Fruit fly (Drosophila melanogaster) whole organism, embryonic: Measurements from ENCODE around the gene CG31431.
A peak's percentile ranks its signal among the peaks of the same experiment; 100 is the strongest.

Experiments used
- Awh ChIP-seq: fragments of 200-800 bp; sonication (Bioruptor generic); IDR thresholded peaks from 2 replicates; pipeline ENCODE4, ENCODE4 v1.3.6; 2022; ENCODE audit warnings: missing biosample characterization, missing genetic modification characterization
- Blimp-1 ChIP-seq: fragments of 200-800 bp; sonication (Bioruptor generic); optimal IDR thresholded peaks from 3 replicates; lab custom pipeline; 2018; ENCODE audit warnings: missing biosample characterization, missing genetic modification characterization, mild to moderate bottlenecking, moderate library complexity, missing genetic modification reagents
- CG10209 ChIP-seq: fragments of 200-800 bp; sonication (Bioruptor generic); optimal IDR thresholded peaks from 3 replicates; lab custom pipeline; 2017; ENCODE audit warnings: missing biosample characterization, mild to moderate bottlenecking, missing genetic modification characterization, missing genetic modification reagents
- CG10267 ChIP-seq: fragments of 200-800 bp; sonication (Bioruptor generic); optimal IDR thresholded peaks from 2 replicates; lab custom pipeline; 2018; ENCODE audit warnings: missing biosample characterization, mild to moderate bottlenecking, missing genetic modification characterization, moderate library complexity
- CG10565 ChIP-seq: fragments of 200-800 bp; sonication (Bioruptor generic); optimal IDR thresholded peaks from 3 replicates; lab custom pipeline; 2016; ENCODE audit warnings: missing biosample characterization, mild to moderate bottlenecking, missing genetic modification characterization
- CG11504 ChIP-seq: fragments of 200-800 bp; sonication (Bioruptor generic); optimal IDR thresholded peaks from 3 replicates; lab custom pipeline; 2019; ENCODE audit warnings: missing biosample characterization, mild to moderate bottlenecking, missing genetic modification characterization, moderate library complexity
- CG11723 ChIP-seq: fragments of 200-800 bp; sonication (Bioruptor generic); optimal IDR thresholded peaks from 2 replicates; lab custom pipeline; 2017; ENCODE audit warnings: missing biosample characterization, mild to moderate bottlenecking, missing genetic modification characterization
- CG12219 ChIP-seq: fragments of 200-800 bp; sonication (Bioruptor generic); optimal IDR thresholded peaks from 3 replicates; lab custom pipeline; 2018; ENCODE audit warnings: missing biosample characterization, mild to moderate bottlenecking, missing genetic modification characterization
- CG15269 ChIP-seq: fragments of 200-800 bp; sonication (Bioruptor generic); optimal IDR thresholded peaks from 2 replicates; lab custom pipeline; 2018; ENCODE audit warnings: missing biosample characterization, mild to moderate bottlenecking, missing genetic modification characterization, moderate library complexity
- CG1529 ChIP-seq: fragments of 200-800 bp; sonication (Bioruptor generic); optimal IDR thresholded peaks from 3 replicates; lab custom pipeline; 2018; ENCODE audit warnings: missing biosample characterization, missing genetic modification characterization
- CG15514 ChIP-seq: fragments of 200-800 bp; sonication (Bioruptor generic); optimal IDR thresholded peaks from 3 replicates; lab custom pipeline; 2017; ENCODE audit warnings: missing biosample characterization, missing genetic modification characterization, mild to moderate bottlenecking, moderate library complexity, missing genetic modification reagents
- CG17328 ChIP-seq: fragments of 200-800 bp; sonication (Bioruptor generic); IDR thresholded peaks from 2 replicates; pipeline ENCODE4 v1.3.6; 2022; ENCODE audit warnings: missing biosample characterization, missing genetic modification characterization
- CG17802 ChIP-seq: fragments of 200-800 bp; sonication (Bioruptor generic); optimal IDR thresholded peaks from 2 replicates; lab custom pipeline; 2018; ENCODE audit warnings: missing biosample characterization, mild to moderate bottlenecking, missing genetic modification characterization, moderate library complexity
- CG2120 ChIP-seq: fragments of 200-800 bp; sonication (Bioruptor generic); optimal IDR thresholded peaks from 3 replicates; lab custom pipeline; 2016; ENCODE audit warnings: missing biosample characterization, missing genetic modification characterization
- CG2678 ChIP-seq: fragments of 200-800 bp; sonication (Bioruptor generic); optimal IDR thresholded peaks from 3 replicates; lab custom pipeline; 2019; ENCODE audit warnings: missing biosample characterization, mild to moderate bottlenecking, missing genetic modification characterization, moderate library complexity
- CG2712 ChIP-seq: fragments of 200-800 bp; optimal IDR thresholded peaks from 3 replicates; lab custom pipeline; 2019; ENCODE audit warnings: missing biosample characterization, mild to moderate bottlenecking, missing genetic modification characterization, moderate library complexity
- CG2875 ChIP-seq: fragments of 200-800 bp; sonication (Bioruptor generic); optimal IDR thresholded peaks from 2 replicates; lab custom pipeline; 2017; ENCODE audit warnings: missing biosample characterization, mild to moderate bottlenecking, missing genetic modification characterization, missing genetic modification reagents
- CG4360 ChIP-seq: fragments of 200-800 bp; sonication (Bioruptor generic); IDR thresholded peaks from 2 replicates; pipeline ENCODE4 v1.3.6; 2022; ENCODE audit warnings: missing biosample characterization, missing genetic modification characterization
- CG6765 ChIP-seq: fragments of 200-800 bp; sonication (Bioruptor generic); optimal IDR thresholded peaks from 3 replicates; lab custom pipeline; 2017; ENCODE audit warnings: missing biosample characterization, mild to moderate bottlenecking, missing genetic modification characterization
- Chrac-16 ChIP-seq: fragments of 200-800 bp; sonication (Bioruptor generic); optimal IDR thresholded peaks from 3 replicates; lab custom pipeline; 2016; ENCODE audit warnings: missing biosample characterization, missing genetic modification characterization
- CoRest ChIP-seq: fragments of 200-800 bp; sonication (Bioruptor generic); optimal IDR thresholded peaks from 3 replicates; lab custom pipeline; 2018; ENCODE audit warnings: missing biosample characterization, mild to moderate bottlenecking, missing genetic modification characterization, moderate library complexity
- Fer1 ChIP-seq: fragments of 200-800 bp; sonication (Bioruptor generic); optimal IDR thresholded peaks from 2 replicates; lab custom pipeline; 2017; ENCODE audit warnings: missing biosample characterization, mild to moderate bottlenecking, missing genetic modification characterization
- HLH3B ChIP-seq: fragments of 200-800 bp; sonication (Bioruptor generic); IDR thresholded peaks from 2 replicates; pipeline ENCODE4 v1.3.6; 2022; ENCODE audit warnings: missing biosample characterization, missing genetic modification characterization
- Myb ChIP-seq: fragments of 200-800 bp; sonication (Bioruptor generic); optimal IDR thresholded peaks from 2 replicates; lab custom pipeline; 2016; ENCODE audit warnings: missing biosample characterization, missing genetic modification characterization
- Nf-YB ChIP-seq: fragments of 200-800 bp; sonication (Bioruptor generic); optimal IDR thresholded peaks from 3 replicates; lab custom pipeline; 2019; ENCODE audit warnings: missing biosample characterization, mild to moderate bottlenecking, missing genetic modification characterization, moderate library complexity
- Sox100B ChIP-seq: fragments of 200-800 bp; sonication (Bioruptor generic); optimal IDR thresholded peaks from 3 replicates; lab custom pipeline; 2018; ENCODE audit warnings: missing biosample characterization, mild to moderate bottlenecking, missing genetic modification characterization
- Spps ChIP-seq: fragments of 200-800 bp; sonication (Bioruptor generic); optimal IDR thresholded peaks from 2 replicates; lab custom pipeline; 2018; ENCODE audit warnings: missing biosample characterization, mild to moderate bottlenecking, missing genetic modification characterization
- Sry-δ ChIP-seq: fragments of 200-800 bp; sonication (Bioruptor generic); optimal IDR thresholded peaks from 2 replicates; lab custom pipeline; 2016; ENCODE audit warnings: missing biosample characterization, missing genetic modification characterization
- Ssrp ChIP-seq: fragments of 200-800 bp; sonication (Bioruptor generic); optimal IDR thresholded peaks from 2 replicates; lab custom pipeline; 2018; ENCODE audit warnings: missing biosample characterization, mild to moderate bottlenecking, missing genetic modification characterization, moderate library complexity
- chinmo ChIP-seq: fragments of 200-800 bp; sonication (Bioruptor generic); IDR thresholded peaks from 4 replicates; pipeline ENCODE4 v1.3.6; 2022; ENCODE audit warnings: missing biosample characterization, missing genetic modification characterization; ENCODE audit not compliant: partially characterized antibody
- dimm ChIP-seq: fragments of 200-800 bp; sonication (Bioruptor generic); IDR thresholded peaks from 2 replicates; pipeline ENCODE4 v1.3.6; 2022; ENCODE audit warnings: missing biosample characterization, missing genetic modification characterization
- dmrt99B ChIP-seq: fragments of 200-800 bp; sonication (Bioruptor generic); optimal IDR thresholded peaks from 2 replicates; lab custom pipeline; 2018; ENCODE audit warnings: missing biosample characterization, mild to moderate bottlenecking, missing genetic modification characterization, moderate library complexity
- eve ChIP-seq, 2 experiments: fragments of >200 bp; optimal IDR thresholded peaks; 2 replicates each; lab custom pipeline; 2017; ENCODE audit warnings: missing biosample characterization in 2 of 2, missing genetic modification characterization in 2 of 2
- grau ChIP-seq: fragments of 200-800 bp; optimal IDR thresholded peaks from 3 replicates; lab custom pipeline; 2019; ENCODE audit warnings: missing biosample characterization, mild to moderate bottlenecking, missing genetic modification characterization, moderate library complexity
- jing ChIP-seq: fragments of 200-800 bp; sonication (Bioruptor generic); optimal IDR thresholded peaks from 2 replicates; lab custom pipeline; 2018; ENCODE audit warnings: missing biosample characterization, mild to moderate bottlenecking, missing genetic modification characterization
- jumu ChIP-seq: fragments of 200-800 bp; sonication (Bioruptor generic); optimal IDR thresholded peaks from 3 replicates; lab custom pipeline; 2016; ENCODE audit warnings: missing biosample characterization, missing genetic modification characterization
- kay ChIP-seq: fragments of 200-800 bp; sonication (Bioruptor generic); optimal IDR thresholded peaks from 2 replicates; lab custom pipeline; 2016; ENCODE audit warnings: missing biosample characterization, missing genetic modification characterization
- lov ChIP-seq, 2 experiments: fragments of 200-800 bp in 1 of 2; fragments of >200 bp in 1 of 2; sonication (Bioruptor generic) in 1 of 2; IDR thresholded peaks in 1 of 2; optimal IDR thresholded peaks in 1 of 2; 2 replicates in 1 of 2; 3 replicates in 1 of 2; pipeline versions ENCODE4 v1.3.6 to Lab custom; 2017 to 2022; ENCODE audit warnings: missing biosample characterization in 1 of 2, missing genetic modification characterization in 1 of 2
- nmo ChIP-seq: fragments of 200-800 bp; sonication (Bioruptor generic); optimal IDR thresholded peaks from 2 replicates; lab custom pipeline; 2018; ENCODE audit warnings: missing biosample characterization, mild to moderate bottlenecking, missing genetic modification characterization, moderate library complexity
- org-1 ChIP-seq: fragments of 200-800 bp; sonication (Bioruptor generic); optimal IDR thresholded peaks from 2 replicates; lab custom pipeline; 2017; ENCODE audit warnings: missing biosample characterization, missing genetic modification characterization
- otp ChIP-seq: fragments of 200-800 bp; sonication (Bioruptor generic); IDR thresholded peaks from 3 replicates; pipeline ENCODE4, ENCODE4 v1.3.6; 2022; ENCODE audit warnings: missing biosample characterization, missing genetic modification characterization
- sisA ChIP-seq: fragments of 200-800 bp; sonication (Bioruptor generic); IDR thresholded peaks from 2 replicates; pipeline ENCODE4 v1.3.6; 2022; ENCODE audit warnings: missing biosample characterization, missing genetic modification characterization
- tgo ChIP-seq: fragments of 200-800 bp; sonication (Bioruptor generic); IDR thresholded peaks from 3 replicates; pipeline ENCODE4 v1.3.6; 2022; ENCODE audit warnings: missing biosample characterization, missing genetic modification characterization
- ttk ChIP-seq: fragments of 200-800 bp; sonication (Bioruptor generic); IDR thresholded peaks from 2 replicates; pipeline ENCODE4 v2.1.2; 2022; ENCODE audit warnings: missing biosample characterization, missing genetic modification characterization
- z ChIP-seq: fragments of 200-800 bp; sonication (Bioruptor generic); IDR thresholded peaks from 3 replicates; pipeline ENCODE4 v1.3.6; 2022; ENCODE audit warnings: missing biosample characterization, missing genetic modification characterization

The CG31431 gene

dm6 chr3R:21832203-21832602 is 38.3 kb upstream of the CG31431 start, which contains the start of gene Gr93a:
TSS of gene Gr93a (plus strand) at chr3R:21832503.
- TF ChIP-seq z (GFP tag; lab: Robert Waterston, UW) (peak; percentile 65; the same call in 2 of the 3 replicates), Sox100B (GFP tag; lab: Kevin White, UChicago) (no peak)
- TF ChIP-seq, all 482 proteins: peak for 1

dm6 chr3R:21834234-21835070 is 36.0 kb upstream of the CG31431 start:
- TF ChIP-seq Ssrp (tag; lab: Kevin White, UChicago): peak; percentile 55
- peak; percentile 58 for TF ChIP-seq grau (tag; lab: Kevin White, UChicago)
- TF ChIP-seq CG10209 (GFP tag; lab: Kevin White, UChicago): peak; percentile 44
- TF ChIP-seq Spps (tag; lab: Kevin White, UChicago): peak; percentile 43
- TF ChIP-seq eve (GFP tag; optimal IDR thresholded peaks at IDR 0.05; lab: Kevin White, UChicago): peak in 1 of 2 experiments; percentile 67
- TF ChIP-seq Sry-δ (GFP tag; lab: Kevin White, UChicago): no peak
- TF ChIP-seq CG6765 (GFP tag; lab: Kevin White, UChicago): no peak
- no peak for TF ChIP-seq CG10565
- TF ChIP-seq CG2678 (tag; lab: Kevin White, UChicago): peak; percentile 7
- TF ChIP-seq Myb (GFP tag; lab: Kevin White, UChicago): no peak
- 0 out of 2 replicates have a peak, but pooled peaks have one; percentile 10 for TF ChIP-seq HLH3B (GFP tag; lab: Robert Waterston, UW)
- TF ChIP-seq CG11723 (GFP tag; lab: Kevin White, UChicago): no peak
- TF ChIP-seq tgo: no peak
- TF ChIP-seq lov (optimal IDR thresholded peaks at IDR 0.05; lab: Kevin White, UChicago): no peak
- 0 out of 3 replicates have a peak, but pooled peaks have one; percentile 25 for TF ChIP-seq lov (GFP tag; IDR thresholded peaks at IDR 0.05; lab: Robert Waterston, UW)
- TF ChIP-seq otp (GFP tag; lab: Robert Waterston, UW): no peak
- peak; percentile 21 for TF ChIP-seq CG15269 (tag; lab: Kevin White, UChicago)
- TF ChIP-seq CG15514 (GFP tag; lab: Kevin White, UChicago): no peak
- peak; percentile 8 for TF ChIP-seq CG12219 (GFP tag; lab: Kevin White, UChicago)
- peak; percentile 28 for TF ChIP-seq org-1 (GFP tag; lab: Kevin White, UChicago)
- peak; percentile 3 for TF ChIP-seq CG1529 (GFP tag; lab: Kevin White, UChicago)
- peak; percentile 60 for TF ChIP-seq CG2875
- TF ChIP-seq CG2712 (tag; lab: Kevin White, UChicago): peak; percentile 66
- 0 out of 4 replicates have a peak, but pooled peaks have one; percentile 26 for TF ChIP-seq chinmo (GFP tag; lab: Robert Waterston, UW)
- TF ChIP-seq CG17328 (GFP tag; lab: Robert Waterston, UW): 0 out of 2 replicates have a peak, but pooled peaks have one; percentile 26
- TF ChIP-seq CoRest: peak; percentile 30
- 0 out of 2 replicates have a peak, but pooled peaks have one; percentile 35 for TF ChIP-seq dimm (GFP tag; lab: Robert Waterston, UW)
- no peak for TF ChIP-seq kay (GFP tag; lab: Kevin White, UChicago)
- peak; percentile 26 for TF ChIP-seq CG11504 (tag; lab: Kevin White, UChicago)
- TF ChIP-seq ttk (GFP tag; lab: Robert Waterston, UW): peak; percentile 28; the same call in 1 of the 2 replicates
- TF ChIP-seq Blimp-1 (GFP tag; lab: Kevin White, UChicago): peak; percentile 27
- TF ChIP-seq nmo (GFP tag; lab: Kevin White, UChicago): peak; percentile 59
- peak; percentile 19 for TF ChIP-seq Nf-YB (GFP tag; lab: Kevin White, UChicago)
- peak; percentile 18 for TF ChIP-seq CG10267 (tag; lab: Kevin White, UChicago)
- TF ChIP-seq Chrac-16: peak; percentile 33
- TF ChIP-seq Fer1 (GFP tag; lab: Kevin White, UChicago): no peak
- no peak for TF ChIP-seq jing (GFP tag; lab: Kevin White, UChicago)
- TF ChIP-seq sisA: peak; percentile 19; the same call in 1 of the 2 replicates
- no peak for TF ChIP-seq jumu (GFP tag; lab: Kevin White, UChicago)
- TF ChIP-seq CG4360 (GFP tag; lab: Robert Waterston, UW): peak; percentile 9; the same call in 1 of the 2 replicates
- TF ChIP-seq dmrt99B (tag; lab: Kevin White, UChicago): peak; percentile 26
- TF ChIP-seq CG2120 (GFP tag; lab: Kevin White, UChicago): no peak
- peak; percentile 49; the same call in 1 of the 2 replicates for TF ChIP-seq Awh (GFP tag; lab: Robert Waterston, UW)
- TF ChIP-seq CG17802 (tag; lab: Kevin White, UChicago): no peak
